Worm (Caenorhabditis elegans) whole organism, L4 larva: ENCODE measurements around the gene fli-1.

Source experiments
- F10B5.3 ChIP-seq: sonication (generic microtip); optimal IDR thresholded peaks from 2 replicates; lab custom pipeline; 2016; ENCODE audit warnings: mild to moderate bottlenecking, missing genetic modification characterization, missing compliant biosample characterization
- F37D6.2 ChIP-seq: sonication (generic microtip); optimal IDR thresholded peaks from 2 replicates; lab custom pipeline; 2016; ENCODE audit warnings: mild to moderate bottlenecking, missing genetic modification characterization, missing compliant biosample characterization
- Y105C5A.15 ChIP-seq: fragments of 200-800 bp; sonication (Bioruptor generic); IDR thresholded peaks from 2 replicates; pipeline ENCODE4 v1.3.6; 2022; ENCODE audit warnings: missing genetic modification characterization, missing compliant biosample characterization
- Y75B8A.6 ChIP-seq: fragments of 200-800 bp; sonication (Bioruptor generic); IDR thresholded peaks from 2 replicates; pipeline ENCODE4 v1.3.6; 2022; ENCODE audit warnings: missing genetic modification reagents, missing genetic modification characterization, missing compliant biosample characterization
- ZK337.2 ChIP-seq: fragments of 200-800 bp; sonication (Bioruptor generic); IDR thresholded peaks from 2 replicates; pipeline ENCODE4 v1.3.6; 2022; ENCODE audit warnings: missing genetic modification reagents, missing genetic modification characterization, missing compliant biosample characterization
- aha-1 ChIP-seq: fragments of 150-350 bp; peaks from one replicate; lab custom pipeline; 2014; ENCODE audit warnings: missing biosample characterization, missing genetic modification characterization
- ceh-28 ChIP-seq: fragments of 150-350 bp; optimal IDR thresholded peaks from 2 replicates; lab custom pipeline; 2014; ENCODE audit warnings: missing biosample characterization, missing genetic modification reagents, missing genetic modification characterization
- ceh-32 ChIP-seq: sonication (generic microtip); optimal IDR thresholded peaks from 2 replicates; lab custom pipeline; 2016; ENCODE audit warnings: mild to moderate bottlenecking, missing genetic modification characterization, missing compliant biosample characterization; ENCODE audit not compliant: poor library complexity
- ces-1 ChIP-seq: fragments of 150-350 bp; sonication (generic microtip); optimal IDR thresholded peaks from 4 replicates; lab custom pipeline; 2014; ENCODE audit warnings: missing biosample characterization, missing genetic modification reagents, missing genetic modification characterization
- dpl-1 ChIP-seq: fragments of 150-350 bp; optimal IDR thresholded peaks from 2 replicates; lab custom pipeline; 2014; ENCODE audit warnings: missing biosample characterization, missing genetic modification reagents, missing genetic modification characterization
- duxl-1 ChIP-seq: sonication (generic microtip); optimal IDR thresholded peaks from 2 replicates; lab custom pipeline; 2016; ENCODE audit warnings: mild to moderate bottlenecking, missing genetic modification characterization, moderate library complexity, missing compliant biosample characterization; ENCODE audit not compliant: poor library complexity
- dve-1 ChIP-seq: sonication (generic microtip); optimal IDR thresholded peaks from 2 replicates; lab custom pipeline; 2017; ENCODE audit warnings: antibody characterized with exemption, mild to moderate bottlenecking, missing genetic modification characterization, missing compliant biosample characterization; ENCODE audit not compliant: insufficient read depth
- egl-27 ChIP-seq: sonication (generic microtip); optimal IDR thresholded peaks from 3 replicates; lab custom pipeline; 2017; ENCODE audit warnings: missing biosample characterization, missing genetic modification reagents, missing genetic modification characterization
- hif-1 ChIP-seq, 2 experiments: sonication (generic microtip); optimal IDR thresholded peaks; 2 replicates each; lab custom pipeline; 2016 to 2017; ENCODE audit warnings: missing compliant biosample characterization in 2 of 2, missing genetic modification characterization in 2 of 2, missing genetic modification reagents in 2 of 2, missing genotype in 2 of 2, mild to moderate bottlenecking in 1 of 2
- hlh-11 ChIP-seq: fragments of 200-800 bp; sonication (Bioruptor generic); optimal IDR thresholded peaks from 2 replicates; lab custom pipeline; 2018; ENCODE audit warnings: mild to moderate bottlenecking, missing genetic modification characterization, missing compliant biosample characterization
- hlh-30 ChIP-seq: sonication (generic microtip); optimal IDR thresholded peaks from 2 replicates; lab custom pipeline; 2017; ENCODE audit warnings: antibody characterized with exemption, mild to moderate bottlenecking, missing genetic modification characterization, missing compliant biosample characterization; ENCODE audit not compliant: insufficient read depth
- lim-7 ChIP-seq: fragments of 200-800 bp; sonication (Bioruptor generic); IDR thresholded peaks from 2 replicates; pipeline ENCODE4 v1.3.6; 2022; ENCODE audit warnings: missing genetic modification characterization, missing compliant biosample characterization
- lin-1 ChIP-seq: fragments of 200-800 bp; sonication (Bioruptor generic); IDR thresholded peaks from 2 replicates; pipeline ENCODE4 v1.3.6; 2022; ENCODE audit warnings: missing genetic modification reagents, missing genetic modification characterization, missing compliant biosample characterization
- lin-29 ChIP-seq: fragments of 200-800 bp; sonication (Bioruptor generic); IDR thresholded peaks from 2 replicates; pipeline ENCODE4 v1.3.6; 2022; ENCODE audit warnings: missing genetic modification reagents, missing genetic modification characterization, missing compliant biosample characterization
- lin-38 ChIP-seq: fragments of 200-800 bp; sonication (Bioruptor generic); IDR thresholded peaks from 2 replicates; pipeline ENCODE4 v1.3.6; 2022; ENCODE audit warnings: missing genetic modification reagents, missing genetic modification characterization, missing compliant biosample characterization
- lir-3 ChIP-seq: sonication (generic microtip); optimal IDR thresholded peaks from 2 replicates; lab custom pipeline; 2016; ENCODE audit warnings: mild to moderate bottlenecking, missing genetic modification characterization, missing compliant biosample characterization
- lsy-2 ChIP-seq, 2 experiments: fragments of 150-350 bp in 1 of 2; sonication (generic microtip) in 1 of 2; optimal IDR thresholded peaks; 2 replicates each; lab custom pipeline; 2014 to 2017; ENCODE audit warnings: missing biosample characterization in 2 of 2, missing genetic modification characterization in 2 of 2
- madf-9 ChIP-seq: fragments of 200-800 bp; sonication (Bioruptor generic); conservative IDR thresholded peaks from 2 replicates; pipeline ENCODE4 v1.3.6; 2022; ENCODE audit warnings: missing genetic modification reagents, missing genetic modification characterization, missing compliant biosample characterization
- mdl-1 ChIP-seq, 2 experiments: fragments of 150-350 bp in 1 of 2; sonication (generic microtip) in 1 of 2; optimal IDR thresholded peaks; 2 replicates each; lab custom pipeline; 2014 to 2017; ENCODE audit warnings: missing biosample characterization in 2 of 2, missing genetic modification characterization in 2 of 2
- mes-2 ChIP-seq: sonication (generic microtip); optimal IDR thresholded peaks from 2 replicates; lab custom pipeline; 2016; ENCODE audit warnings: missing genotype, mild to moderate bottlenecking, missing genetic modification characterization, missing compliant biosample characterization; ENCODE audit not compliant: poor library complexity, severe bottlenecking
- nhr-102 ChIP-seq: sonication (generic microtip); optimal IDR thresholded peaks from 2 replicates; lab custom pipeline; 2016; ENCODE audit warnings: mild to moderate bottlenecking, missing genetic modification characterization, moderate library complexity, missing compliant biosample characterization
- nhr-237 ChIP-seq: sonication (generic microtip); optimal IDR thresholded peaks from 2 replicates; lab custom pipeline; 2017; ENCODE audit warnings: missing biosample characterization, missing genetic modification characterization
- nhr-25 ChIP-seq: sonication (generic microtip); optimal IDR thresholded peaks from 2 replicates; lab custom pipeline; 2017; ENCODE audit warnings: missing genetic modification characterization, mild to moderate bottlenecking, missing compliant biosample characterization, antibody characterized with exemption, moderate library complexity, borderline replicate concordance; ENCODE audit not compliant: insufficient read depth
- nhr-28 ChIP-seq: fragments of 150-350 bp; optimal IDR thresholded peaks from 2 replicates; lab custom pipeline; 2014; ENCODE audit warnings: missing biosample characterization, missing genetic modification characterization
- nhr-48 ChIP-seq: sonication (generic microtip); optimal IDR thresholded peaks from 2 replicates; lab custom pipeline; 2016; ENCODE audit warnings: mild to moderate bottlenecking, missing genetic modification characterization, missing compliant biosample characterization
- nhr-6 ChIP-seq: fragments of 150-350 bp; optimal IDR thresholded peaks from 2 replicates; lab custom pipeline; 2014; ENCODE audit warnings: missing biosample characterization, missing genetic modification characterization
- nhr-76 ChIP-seq: fragments of 150-350 bp; optimal IDR thresholded peaks from 2 replicates; lab custom pipeline; 2014; ENCODE audit warnings: missing biosample characterization, missing genetic modification characterization
- pha-4 ChIP-seq, 2 experiments: fragments of 150-350 bp in 1 of 2; fragments of 200-800 bp in 1 of 2; sonication (Bioruptor generic) in 1 of 2; IDR thresholded peaks in 1 of 2; optimal IDR thresholded peaks in 1 of 2; 2 replicates each; pipeline versions ENCODE4 v1.3.6 to Lab custom; 2014 to 2022; ENCODE audit warnings: missing genetic modification characterization in 2 of 2, missing genetic modification reagents in 2 of 2, missing biosample characterization in 1 of 2, missing compliant biosample characterization in 1 of 2
- sdz-12 ChIP-seq: fragments of 200-800 bp; sonication (Bioruptor generic); optimal IDR thresholded peaks from 2 replicates; lab custom pipeline; 2018; ENCODE audit warnings: mild to moderate bottlenecking, missing genetic modification characterization, missing compliant biosample characterization
- spr-1 ChIP-seq: sonication (generic microtip); optimal IDR thresholded peaks from 2 replicates; lab custom pipeline; 2016; ENCODE audit warnings: mild to moderate bottlenecking, missing genetic modification characterization, missing compliant biosample characterization
- spr-3 ChIP-seq: fragments of 200-800 bp; sonication (Bioruptor generic); optimal IDR thresholded peaks from 2 replicates; lab custom pipeline; 2018; ENCODE audit warnings: mild to moderate bottlenecking, missing genetic modification characterization, missing compliant biosample characterization
- tra-1 ChIP-seq: fragments of 200-800 bp; sonication (Bioruptor generic); IDR thresholded peaks from 2 replicates; pipeline ENCODE4 v1.3.6; 2022; ENCODE audit warnings: missing genetic modification reagents, missing genetic modification characterization, missing compliant biosample characterization
- unc-39 ChIP-seq: sonication (generic microtip); optimal IDR thresholded peaks from 2 replicates; lab custom pipeline; 2017; ENCODE audit warnings: missing biosample characterization, missing genetic modification characterization
- vab-7 ChIP-seq: fragments of 200-800 bp; sonication (Bioruptor generic); IDR thresholded peaks from 2 replicates; pipeline ENCODE4 v1.3.6; 2022; ENCODE audit warnings: missing genetic modification reagents, missing genetic modification characterization, missing compliant biosample characterization
- zag-1 ChIP-seq: fragments of 150-350 bp; optimal IDR thresholded peaks from 2 replicates; lab custom pipeline; 2014; ENCODE audit warnings: missing biosample characterization, missing genetic modification characterization
- zfp-2 ChIP-seq: sonication (generic microtip); optimal IDR thresholded peaks from 2 replicates; lab custom pipeline; 2016; ENCODE audit warnings: mild to moderate bottlenecking, missing genetic modification characterization, missing compliant biosample characterization
- zfp-3 ChIP-seq: fragments of 200-800 bp; sonication (Bioruptor generic); conservative IDR thresholded peaks from 2 replicates; pipeline ENCODE4 v1.3.6; 2022; ENCODE audit warnings: missing genetic modification reagents, missing genetic modification characterization, missing compliant biosample characterization

fli-1 gene

ce11 chrIII:8710310-8710709 is 26.8 kb upstream of the fli-1 start, which contains the start of gene B0303.11:
TSS of gene B0303.11 (minus strand) at chrIII:8710410.
- no peak for TF ChIP-seq hlh-30 (tag; lab: Kevin White, UChicago)
- peak; percentile 18 for TF ChIP-seq aha-1 (tag; lab: Kevin White, UChicago)
- no peak for TF ChIP-seq lir-3 (tag; lab: Kevin White, UChicago)
- TF ChIP-seq, all 104 proteins: peak for 1

ce11 chrIII:8709735-8710134 is 26.2 kb upstream of the fli-1 start:
- TF ChIP-seq nhr-48 (tag; lab: Kevin White, UChicago) (peak; percentile 42), nhr-28 (tag; lab: Kevin White, UChicago) (peak; percentile 26), tra-1 (GFP tag; lab: Robert Waterston, UW) (no peak)

ce11 chrIII:8704765-8705164 is 21.2 kb upstream of the fli-1 start, which contains the start of gene B0303.16:
TSS of gene B0303.16 (plus strand) at chrIII:8705065.
- no peak for TF ChIP-seq egl-27

- TF ChIP-seq zfp-3 (no peak), mdl-1 (tag; optimal IDR thresholded peaks at IDR 0.05; lab: Kevin White, UChicago) (peak in 1 of 2 experiments; percentile 35), nhr-102 (tag; lab: Kevin White, UChicago) (no peak), nhr-25 (tag; lab: Kevin White, UChicago) (no peak), ces-1 (GFP tag; lab: Kevin White, UChicago) (no peak), unc-39 (tag; lab: Kevin White, UChicago) (no peak), dve-1 (tag; lab: Kevin White, UChicago) (peak; percentile 18), lsy-2 (tag; optimal IDR thresholded peaks at IDR 0.05; lab: Kevin White, UChicago) (peak in 1 of 2 experiments; percentile 67), mes-2 (tag; lab: Kevin White, UChicago) (peak; percentile 96), pha-4 (GFP tag; IDR thresholded peaks at IDR 0.05; lab: Robert Waterston, UW) (no peak), pha-4 (tag; optimal IDR thresholded peaks at IDR 0.05; lab: Kevin White, UChicago) (peak; percentile 21), hif-1 (tag; optimal IDR thresholded peaks at IDR 0.05; lab: Kevin White, UChicago) (peak in 1 of 2 experiments; percentile 60), F37D6.2 (tag; lab: Kevin White, UChicago) (no peak), lin-38 (GFP tag; lab: Robert Waterston, UW) (peak; percentile 73), ceh-28 (no peak), zfp-2 (tag; lab: Kevin White, UChicago) (no peak), aha-1 (tag; lab: Kevin White, UChicago) (no peak), madf-9 (no peak), lin-29 (no peak), ZK337.2 (GFP tag; lab: Robert Waterston, UW) (no peak), nhr-237 (tag; lab: Kevin White, UChicago) (no peak), hlh-11 (tag; lab: Kevin White, UChicago) (no peak), ceh-32 (tag; lab: Kevin White, UChicago) (no peak), dpl-1 (peak; percentile 77), nhr-6 (peak; percentile 80), nhr-28 (tag; lab: Kevin White, UChicago) (peak; percentile 4), nhr-76 (tag; lab: Kevin White, UChicago) (no peak), Y105C5A.15 (GFP tag; lab: Robert Waterston, UW) (no peak), hlh-30 (tag; lab: Kevin White, UChicago) (peak; percentile 81), lim-7 (GFP tag; lab: Robert Waterston, UW) (no peak), Y75B8A.6 (no peak), zag-1 (tag; lab: Kevin White, UChicago) (no peak), F10B5.3 (tag; lab: Kevin White, UChicago) (no peak), sdz-12 (GFP tag; lab: Kevin White, UChicago) (no peak), lin-1 (no peak), spr-3 (GFP tag; lab: Kevin White, UChicago) (no peak), vab-7 (no peak), spr-1 (no peak), duxl-1 (tag; lab: Kevin White, UChicago) (no peak)
Measured at ce11 chrIII:8700289-8700957, 16.9 kb upstream of the fli-1 start, which contains the start of the genes sdz-1 and vps-33.1. TSS of gene sdz-1 (minus strand) at chrIII:8700339. TSS of gene vps-33.1 (plus strand) at chrIII:8700927.
